Worm (Caenorhabditis elegans): ENCODE measurements around the gene B0507.8.

B0507.8 gene

DNA sequence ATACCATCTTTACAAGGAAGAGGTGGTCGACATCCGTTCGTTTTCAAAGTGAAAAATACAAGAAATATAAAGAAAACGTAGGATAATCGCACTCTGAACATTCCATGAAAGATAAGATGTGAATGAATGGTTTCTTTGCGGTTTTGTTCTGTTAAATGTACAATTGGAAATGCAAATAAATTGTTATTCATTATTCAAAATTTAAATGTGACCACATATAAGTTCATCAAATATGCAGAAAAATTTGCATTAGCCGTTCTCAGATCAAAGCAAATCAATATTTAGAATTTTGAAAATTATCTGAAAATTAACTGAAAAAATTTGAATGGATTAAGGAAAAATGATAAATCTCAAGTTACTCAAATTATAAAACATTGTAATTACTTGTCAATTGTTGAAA lies 50.9 kb downstream of the B0507.8 start, which contains the start of gene ZC178.2:
TSS of gene ZC178.2 (minus strand) at position 101 of the 400 bp plus-strand sequence.
- TF ChIP-seq klf-2 (GFP tag; conservative IDR thresholded peaks at IDR 0.05) (no peak), ref-1 (GFP tag; conservative IDR thresholded peaks at IDR 0.05) (no peak), T22C8.4 (GFP tag; IDR thresholded peaks at IDR 0.05) (no peak), cog-1 (tag; optimal IDR thresholded peaks at IDR 0.05) (no peak), flt-1 (GFP tag; IDR thresholded peaks at IDR 0.05) (no peak), tab-1 (GFP tag; IDR thresholded peaks at IDR 0.05) (no peak), ztf-23 (GFP tag; IDR thresholded peaks at IDR 0.05) (no peak), ztf-29 (GFP tag; IDR thresholded peaks at IDR 0.05) (no peak), med-1 (GFP tag; optimal IDR thresholded peaks at IDR 0.05; ENCODE audit: insufficient read depth) (no peak)
